Worm (Caenorhabditis elegans): ENCODE results near the gene pno-1.

- peak; percentile 68 for TF ChIP-seq nfya-1 (tag; optimal IDR thresholded peaks at IDR 0.05)
- TF ChIP-seq F13H6.1 (tag; optimal IDR thresholded peaks at IDR 0.05) = no peak
- TF ChIP-seq ttx-3 (tag; optimal IDR thresholded peaks at IDR 0.05) = no peak
- TF ChIP-seq rnt-1 (tag; optimal IDR thresholded peaks at IDR 0.05) = no peak
- no peak for TF ChIP-seq unc-86 (tag; optimal IDR thresholded peaks at IDR 0.05)
- TF ChIP-seq ceh-45 (GFP tag; IDR thresholded peaks at IDR 0.05) = no peak
- no peak for TF ChIP-seq nhr-11 (tag; optimal IDR thresholded peaks at IDR 0.05)
- no peak for TF ChIP-seq zip-5 (tag; optimal IDR thresholded peaks at IDR 0.05)
- TF ChIP-seq pag-3 (tag; optimal IDR thresholded peaks at IDR 0.05; ENCODE audit: borderline replicate concordance) = no peak
- no peak for TF ChIP-seq pha-4 (tag; optimal IDR thresholded peaks at IDR 0.05)
- no peak for TF ChIP-seq dve-1 (tag; optimal IDR thresholded peaks at IDR 0.05)
Observed at ce11 chrII:9769797-9770520, 27.3 kb upstream of the pno-1 start, which contains the start of gene aqp-10.
